Fruit fly (Drosophila melanogaster) whole organism, embryonic: ENCODE data around the gene msb1l.

Experiments used
- Aef1 ChIP-seq: fragments of 200-800 bp; sonication (Bioruptor generic); IDR thresholded peaks from 3 replicates; pipeline ENCODE4 v1.3.6; 2022; ENCODE audit warnings: missing biosample characterization, missing genetic modification characterization
- Atf6 ChIP-seq: fragments of 200-800 bp; sonication (Bioruptor generic); IDR thresholded peaks from 2 replicates; pipeline ENCODE4 v1.3.6; 2022; ENCODE audit warnings: missing biosample characterization, missing genetic modification characterization
- BEAF-32 ChIP-seq: fragments of 200-800 bp; sonication (Bioruptor generic); optimal IDR thresholded peaks from 3 replicates; lab custom pipeline; 2017; ENCODE audit warnings: missing biosample characterization, missing genetic modification characterization, mild to moderate bottlenecking, moderate library complexity, missing genetic modification reagents
- CG10147 ChIP-seq: fragments of 200-800 bp; sonication (Bioruptor generic); optimal IDR thresholded peaks from 2 replicates; lab custom pipeline; 2019; ENCODE audit warnings: missing biosample characterization, mild to moderate bottlenecking, missing genetic modification characterization, moderate library complexity
- CG11085 ChIP-seq: fragments of 200-800 bp; sonication (Bioruptor generic); IDR thresholded peaks from 2 replicates; pipeline ENCODE4 v1.3.6; 2022; ENCODE audit warnings: missing biosample characterization, missing genetic modification characterization
- CG11504 ChIP-seq: fragments of 200-800 bp; sonication (Bioruptor generic); optimal IDR thresholded peaks from 3 replicates; lab custom pipeline; 2019; ENCODE audit warnings: missing biosample characterization, mild to moderate bottlenecking, missing genetic modification characterization, moderate library complexity
- CG11560 ChIP-seq: fragments of 200-800 bp; sonication (Bioruptor generic); IDR thresholded peaks from 3 replicates; pipeline ENCODE4 v1.3.6; 2022; ENCODE audit warnings: missing biosample characterization, missing genetic modification characterization
- CG12155 ChIP-seq: fragments of 200-800 bp; sonication (Bioruptor generic); optimal IDR thresholded peaks from 3 replicates; lab custom pipeline; 2016; ENCODE audit warnings: missing biosample characterization, missing genetic modification characterization
- CG12769 ChIP-seq: fragments of 200-800 bp; sonication (Bioruptor generic); optimal IDR thresholded peaks from 2 replicates; lab custom pipeline; 2019; ENCODE audit warnings: missing biosample characterization, mild to moderate bottlenecking, missing genetic modification characterization, moderate library complexity
- CG1602 ChIP-seq: fragments of 200-800 bp; sonication (Bioruptor generic); optimal IDR thresholded peaks from 3 replicates; lab custom pipeline; 2016; ENCODE audit warnings: missing biosample characterization, missing genetic modification characterization
- CG17328 ChIP-seq: fragments of 200-800 bp; sonication (Bioruptor generic); IDR thresholded peaks from 2 replicates; pipeline ENCODE4 v1.3.6; 2022; ENCODE audit warnings: missing biosample characterization, missing genetic modification characterization
- CG17361 ChIP-seq: fragments of 200-800 bp; sonication (Bioruptor generic); IDR thresholded peaks from 3 replicates; pipeline ENCODE4 v1.3.6; 2022; ENCODE audit warnings: missing biosample characterization, missing genetic modification characterization
- CG17385 ChIP-seq: fragments of 200-800 bp; sonication (Bioruptor generic); optimal IDR thresholded peaks from 3 replicates; lab custom pipeline; 2018; ENCODE audit warnings: missing biosample characterization, mild to moderate bottlenecking, missing genetic modification characterization
- CG18764 ChIP-seq: fragments of 200-800 bp; sonication (Bioruptor generic); optimal IDR thresholded peaks from 3 replicates; lab custom pipeline; 2016; ENCODE audit warnings: missing biosample characterization, missing genetic modification characterization
- CG31224 ChIP-seq: fragments of 200-800 bp; sonication (Bioruptor generic); IDR thresholded peaks from 2 replicates; pipeline ENCODE4 v1.3.6; 2022; ENCODE audit warnings: missing biosample characterization, missing genetic modification characterization
- CG32532 ChIP-seq: fragments of 200-800 bp; sonication (Bioruptor generic); IDR thresholded peaks from 2 replicates; pipeline ENCODE4 v1.3.6; 2022; ENCODE audit warnings: missing biosample characterization, missing genetic modification characterization
- CG32772 ChIP-seq: fragments of 200-800 bp; sonication (Bioruptor generic); IDR thresholded peaks from 2 replicates; pipeline ENCODE4 v1.3.6; 2022; ENCODE audit warnings: missing biosample characterization, missing genetic modification characterization
- CG33213 ChIP-seq: fragments of 200-800 bp; sonication (Bioruptor generic); optimal IDR thresholded peaks from 3 replicates; lab custom pipeline; 2016; ENCODE audit warnings: missing biosample characterization, missing genetic modification characterization
- CG33557 ChIP-seq: fragments of 200-800 bp; sonication (Bioruptor generic); optimal IDR thresholded peaks from 2 replicates; lab custom pipeline; 2019; ENCODE audit warnings: missing biosample characterization, mild to moderate bottlenecking, missing genetic modification characterization, moderate library complexity
- CG42726 ChIP-seq: fragments of 200-800 bp; sonication (Bioruptor generic); IDR thresholded peaks from 2 replicates; pipeline ENCODE4 v1.3.6; 2022; ENCODE audit warnings: missing biosample characterization, missing genetic modification characterization; ENCODE audit not compliant: partially characterized antibody
- CG4617 ChIP-seq: fragments of 200-800 bp; sonication (Bioruptor generic); optimal IDR thresholded peaks from 3 replicates; lab custom pipeline; 2016; ENCODE audit warnings: missing biosample characterization, missing genetic modification characterization, borderline replicate concordance
- CG8388 ChIP-seq: fragments of 200-800 bp; sonication (Bioruptor generic); optimal IDR thresholded peaks from 2 replicates; lab custom pipeline; 2019; ENCODE audit warnings: missing biosample characterization, mild to moderate bottlenecking, missing genetic modification characterization, moderate library complexity
- CG9609 ChIP-seq: fragments of 200-800 bp; sonication (Bioruptor generic); optimal IDR thresholded peaks from 3 replicates; lab custom pipeline; 2016; ENCODE audit warnings: missing biosample characterization, missing genetic modification characterization
- CG9797 ChIP-seq: fragments of 200-800 bp; sonication (Bioruptor generic); optimal IDR thresholded peaks from 3 replicates; lab custom pipeline; 2018; ENCODE audit warnings: missing biosample characterization, mild to moderate bottlenecking, missing genetic modification characterization
- Doc3 ChIP-seq: fragments of 200-800 bp; sonication (Bioruptor generic); IDR thresholded peaks from 3 replicates; pipeline ENCODE4 v1.3.6; 2022; ENCODE audit warnings: missing biosample characterization, missing genetic modification characterization; ENCODE audit not compliant: partially characterized antibody
- Elba2 ChIP-seq: fragments of 200-800 bp; sonication (Bioruptor generic); optimal IDR thresholded peaks from 3 replicates; lab custom pipeline; 2016; ENCODE audit warnings: missing biosample characterization, missing genetic modification characterization
- Ets65A ChIP-seq: fragments of 200-800 bp; sonication (Bioruptor generic); peaks from one replicate; lab custom pipeline; 2016; ENCODE audit warnings: missing biosample characterization, missing genetic modification characterization
- HHEX ChIP-seq: fragments of 200-800 bp; sonication (Bioruptor generic); optimal IDR thresholded peaks from 3 replicates; lab custom pipeline; 2017; ENCODE audit warnings: missing biosample characterization, mild to moderate bottlenecking, missing genetic modification characterization, missing genetic modification reagents
- Hmr ChIP-seq: fragments of 200-800 bp; sonication (Bioruptor generic); optimal IDR thresholded peaks from 3 replicates; lab custom pipeline; 2017; ENCODE audit warnings: mild to moderate bottlenecking, missing biosample characterization, missing genetic modification reagents, missing genetic modification characterization
- Hr3 ChIP-seq: fragments of 200-800 bp; sonication (Bioruptor generic); optimal IDR thresholded peaks from 3 replicates; lab custom pipeline; 2016; ENCODE audit warnings: missing biosample characterization, missing genetic modification characterization
- Hr51 ChIP-seq, 2 experiments: fragments of 200-800 bp; sonication (Bioruptor generic); optimal IDR thresholded peaks; 2 replicates in 1 of 2; 3 replicates in 1 of 2; lab custom pipeline; 2016 to 2018; ENCODE audit warnings: missing biosample characterization in 2 of 2, missing genetic modification characterization in 2 of 2, mild to moderate bottlenecking in 1 of 2, moderate library complexity in 1 of 2
- Mad ChIP-seq: fragments of 200-800 bp; sonication (Bioruptor generic); optimal IDR thresholded peaks from 2 replicates; lab custom pipeline; 2016; ENCODE audit warnings: missing biosample characterization, missing genetic modification characterization
- NfI ChIP-seq: fragments of 200-800 bp; sonication (Bioruptor generic); optimal IDR thresholded peaks from 3 replicates; lab custom pipeline; 2018; ENCODE audit warnings: missing biosample characterization, mild to moderate bottlenecking, missing genetic modification characterization, moderate library complexity
- Optix ChIP-seq: fragments of 200-800 bp; sonication (Bioruptor generic); IDR thresholded peaks from 3 replicates; pipeline ENCODE4 v1.3.6; 2022; ENCODE audit warnings: missing biosample characterization, missing genetic modification characterization
- ac ChIP-seq: fragments of 200-800 bp; sonication (Bioruptor generic); optimal IDR thresholded peaks from 3 replicates; lab custom pipeline; 2017; ENCODE audit warnings: missing biosample characterization, mild to moderate bottlenecking, missing genetic modification characterization
- cg ChIP-seq: fragments of 200-800 bp; sonication (Bioruptor generic); optimal IDR thresholded peaks from 3 replicates; lab custom pipeline; 2019; ENCODE audit warnings: missing biosample characterization, mild to moderate bottlenecking, missing genetic modification characterization, moderate library complexity
- crol ChIP-seq: fragments of 200-800 bp; sonication (Bioruptor generic); IDR thresholded peaks from 2 replicates; pipeline ENCODE4 v1.3.6; 2022; ENCODE audit warnings: missing biosample characterization, missing genetic modification characterization
- exex ChIP-seq: fragments of 200-800 bp; sonication (Bioruptor generic); optimal IDR thresholded peaks from 4 replicates; lab custom pipeline; 2018; ENCODE audit warnings: missing biosample characterization, mild to moderate bottlenecking, missing genetic modification characterization, moderate library complexity
- eyg ChIP-seq: fragments of 200-800 bp; sonication (Bioruptor generic); optimal IDR thresholded peaks from 3 replicates; lab custom pipeline; 2016; ENCODE audit warnings: missing biosample characterization, missing genetic modification characterization
- gcm ChIP-seq: fragments of 200-800 bp; sonication (Bioruptor generic); optimal IDR thresholded peaks from 2 replicates; lab custom pipeline; 2019; ENCODE audit warnings: missing biosample characterization, mild to moderate bottlenecking, missing genetic modification characterization, moderate library complexity
- h ChIP-seq: fragments of >200 bp; optimal IDR thresholded peaks from 2 replicates; lab custom pipeline; 2017
- hkb ChIP-seq, 2 experiments: fragments of 200-800 bp in 1 of 2; fragments of >200 bp in 1 of 2; sonication (Bioruptor generic) in 1 of 2; IDR thresholded peaks in 1 of 2; optimal IDR thresholded peaks in 1 of 2; 2 replicates each; pipeline versions ENCODE4 v1.3.6 to Lab custom; 2017 to 2022; ENCODE audit warnings: missing biosample characterization in 1 of 2, missing genetic modification characterization in 1 of 2
- jing ChIP-seq: fragments of 200-800 bp; sonication (Bioruptor generic); optimal IDR thresholded peaks from 2 replicates; lab custom pipeline; 2018; ENCODE audit warnings: missing biosample characterization, mild to moderate bottlenecking, missing genetic modification characterization
- klu ChIP-seq: fragments of 200-800 bp; sonication (Bioruptor generic); IDR thresholded peaks from 2 replicates; pipeline ENCODE4 v1.3.6; 2022; ENCODE audit warnings: missing biosample characterization, missing genetic modification characterization
- mam ChIP-seq: fragments of 200-800 bp; sonication (Bioruptor generic); optimal IDR thresholded peaks from 3 replicates; lab custom pipeline; 2016; ENCODE audit warnings: missing biosample characterization, missing genetic modification characterization
- mld ChIP-seq: fragments of 200-800 bp; sonication (Bioruptor generic); IDR thresholded peaks from 3 replicates; pipeline ENCODE4 v1.3.6; 2022; ENCODE audit warnings: missing biosample characterization, missing genetic modification characterization; ENCODE audit not compliant: partially characterized antibody
- sc ChIP-seq, 3 experiments: fragments of >200 bp in 2 of 3; fragments of 200-800 bp in 1 of 3; sonication (Bioruptor generic) in 1 of 3; optimal IDR thresholded peaks; 2 replicates in 2 of 3; 3 replicates in 1 of 3; lab custom pipeline; 2017; ENCODE audit warnings: mild to moderate bottlenecking in 1 of 3, missing biosample characterization in 1 of 3, missing genetic modification characterization in 1 of 3, missing genetic modification reagents in 1 of 3
- usp ChIP-seq: fragments of >200 bp; optimal IDR thresholded peaks from 2 replicates; lab custom pipeline; 2017; ENCODE audit warnings: missing biosample characterization, missing genetic modification characterization

The msb1l gene

DNA sequence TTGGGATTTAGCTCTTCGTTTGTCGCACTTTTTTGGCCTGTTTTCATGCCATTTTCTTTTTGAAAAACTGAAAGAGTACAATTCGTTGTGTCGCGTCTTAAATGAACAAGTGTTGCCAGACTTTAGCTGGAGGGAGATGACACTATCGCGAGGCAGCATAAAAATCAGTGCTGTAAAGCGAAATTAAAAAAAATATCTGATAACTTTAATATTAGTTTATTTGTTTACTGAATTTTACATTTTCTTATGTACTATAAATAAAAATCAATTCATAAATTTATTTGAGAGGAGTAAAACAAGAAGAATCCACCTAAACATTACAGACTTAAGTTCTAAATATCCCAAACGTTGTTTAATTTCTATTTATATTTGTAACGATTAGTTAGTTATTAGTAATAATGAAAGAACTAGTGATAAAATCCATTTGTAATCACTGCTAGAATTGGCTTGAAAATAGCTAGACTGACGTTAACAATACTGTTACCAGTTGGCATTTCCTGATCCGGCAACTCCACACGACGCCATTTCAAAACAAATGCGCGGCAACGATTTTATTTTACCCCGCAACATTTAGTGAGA lies at the start of gene msb1l, which contains the start of gene spi:
TSS of gene msb1l (plus strand) at position 515 of the 579 bp plus-strand sequence.
TSS of gene spi (minus strand) at position 129 of the 579 bp plus-strand sequence.
- peak; percentile 4 for TF ChIP-seq HHEX (GFP tag; lab: Kevin White, UChicago)
- TF ChIP-seq CG9609 (GFP tag; lab: Kevin White, UChicago) = no peak
- TF ChIP-seq sc (optimal IDR thresholded peaks at IDR 0.05; lab: Kevin White, UChicago) = no peak
- TF ChIP-seq sc (GFP tag; optimal IDR thresholded peaks at IDR 0.05; lab: Kevin White, UChicago) = peak; percentile 27
- TF ChIP-seq CG11085 = 0 out of 2 replicates have a peak, but pooled peaks have one; percentile 41
- 0 out of 3 replicates have a peak, but pooled peaks have one; percentile 24 for TF ChIP-seq Doc3 (GFP tag; lab: Robert Waterston, UW)
- no peak for TF ChIP-seq ac (GFP tag; lab: Kevin White, UChicago)
- TF ChIP-seq exex (tag; lab: Kevin White, UChicago) = no peak
- 0 out of 2 replicates have a peak, but pooled peaks have one; percentile 35 for TF ChIP-seq klu (GFP tag; lab: Robert Waterston, UW)
- TF ChIP-seq CG4617 (GFP tag; lab: Kevin White, UChicago) = peak; percentile 0
- TF ChIP-seq CG31224 (GFP tag; lab: Robert Waterston, UW) = peak; percentile 18; the same call in 1 of the 2 replicates
- peak; percentile 6 for TF ChIP-seq Mad (GFP tag; lab: Kevin White, UChicago)
- peak; percentile 87 for TF ChIP-seq BEAF-32
- no peak for TF ChIP-seq h
- TF ChIP-seq mam (GFP tag; lab: Kevin White, UChicago) = peak; percentile 35
- no peak for TF ChIP-seq jing
- peak; percentile 8 for TF ChIP-seq CG8388 (GFP tag; lab: Kevin White, UChicago)
- TF ChIP-seq Optix (GFP tag; lab: Robert Waterston, UW) = no peak
- no peak for TF ChIP-seq gcm (GFP tag; lab: Kevin White, UChicago)
- TF ChIP-seq CG32532 (GFP tag; lab: Robert Waterston, UW) = peak; percentile 63
- TF ChIP-seq CG42726 (GFP tag; lab: Robert Waterston, UW) = no peak
- TF ChIP-seq Hmr = peak; percentile 56
- TF ChIP-seq eyg (GFP tag; lab: Kevin White, UChicago) = no peak
- TF ChIP-seq CG17328 (GFP tag; lab: Robert Waterston, UW) = 0 out of 2 replicates have a peak, but pooled peaks have one; percentile 3
- peak; percentile 87 for TF ChIP-seq CG17361 (GFP tag; lab: Robert Waterston, UW)
- TF ChIP-seq hkb (optimal IDR thresholded peaks at IDR 0.05; lab: Kevin White, UChicago) = peak; percentile 41
- no peak for TF ChIP-seq hkb (GFP tag; IDR thresholded peaks at IDR 0.05; lab: Robert Waterston, UW)
- TF ChIP-seq CG10147 (GFP tag; lab: Kevin White, UChicago) = peak; percentile 21
- TF ChIP-seq mld (GFP tag; lab: Robert Waterston, UW) = 0 out of 3 replicates have a peak, but pooled peaks have one; percentile 41
- TF ChIP-seq crol (GFP tag; lab: Robert Waterston, UW) = no peak
- TF ChIP-seq Ets65A = peak; percentile 92
- no peak for TF ChIP-seq CG12769
- TF ChIP-seq CG18764 = peak; percentile 47
- TF ChIP-seq CG11560 (tag; lab: Robert Waterston, UW) = no peak
- TF ChIP-seq cg (GFP tag; lab: Kevin White, UChicago) = no peak
- TF ChIP-seq Hr3 (GFP tag; lab: Kevin White, UChicago) = peak; percentile 71
- peak; percentile 4 for TF ChIP-seq Elba2 (GFP tag; lab: Kevin White, UChicago)
- TF ChIP-seq Atf6 = peak; percentile 43; the same call in 1 of the 2 replicates
- peak in 1 of 2 experiments; percentile 45 for TF ChIP-seq Hr51 (GFP tag; optimal IDR thresholded peaks at IDR 0.05; lab: Kevin White, UChicago)
- peak; percentile 41; the same call in 2 of the 3 replicates for TF ChIP-seq Aef1
- TF ChIP-seq NfI = peak; percentile 56
- TF ChIP-seq CG17385 (GFP tag; lab: Kevin White, UChicago) = peak; percentile 29
- TF ChIP-seq CG33213 (GFP tag; lab: Kevin White, UChicago) = no peak
- TF ChIP-seq CG1602 (GFP tag; lab: Kevin White, UChicago) = peak; percentile 63
- TF ChIP-seq CG9797 (GFP tag; lab: Kevin White, UChicago) = peak; percentile 33
- peak; percentile 36 for TF ChIP-seq CG33557 (GFP tag; lab: Kevin White, UChicago)
- TF ChIP-seq usp = no peak
- TF ChIP-seq CG12155 (GFP tag; lab: Kevin White, UChicago) = peak; percentile 61
- TF ChIP-seq CG32772 (GFP tag; lab: Robert Waterston, UW) = peak; percentile 52
- TF ChIP-seq CG11504 = peak; percentile 75
